Worm (Caenorhabditis elegans): ENCODE data around the gene pgap-3.
A peak's percentile ranks its signal among the peaks of the same experiment; 100 is the strongest.
"Not testable (repeated sequence)": the region's sequence is repeated elsewhere in the genome, so short reads cannot be mapped to it uniquely, and the experiment has no call there.

Gene pgap-3

ce11 chrV:6051159-6051558, 3.4 kb upstream of the pgap-3 start, which contains the start of gene jamp-1:
Gene jamp-1 (minus strand): TSS chrV:6051259.
- TF ChIP-seq ztf-4 (tag; optimal IDR thresholded peaks at IDR 0.05) (no peak), egl-27 (tag; optimal IDR thresholded peaks at IDR 0.05) (no peak)

- TF ChIP-seq mdl-1 (tag; optimal IDR thresholded peaks at IDR 0.05) (no peak), pha-4 (tag; optimal IDR thresholded peaks at IDR 0.05) (peak; percentile 26), fkh-10 (GFP tag; optimal IDR thresholded peaks at IDR 0.05) (no peak)
These were observed 2.7 kb downstream of the pgap-3 start, which contains the start of gene R01B10.3 for ce11 chrV:6044853-6045594. Gene R01B10.3 (minus strand): TSS chrV:6045129.

- TF ChIP-seq elt-2 (tag; optimal IDR thresholded peaks at IDR 0.05) (peak; percentile 38), egl-5 (tag; optimal IDR thresholded peaks at IDR 0.05) (no peak)
These were observed 3.3 kb downstream of the pgap-3 start for ce11 chrV:6044448-6044847.

ce11 chrV:6043275-6044271, 4.1 kb downstream of the pgap-3 start, which contains the start of gene cpi-2:
Gene cpi-2 (plus strand): TSS chrV:6044062.
- TF ChIP-seq nfya-1 (tag; optimal IDR thresholded peaks at IDR 0.05; ENCODE audit: insufficient read depth) (peak; percentile 58), sea-2 (GFP tag; optimal IDR thresholded peaks at IDR 0.05) (no peak), pha-4 (tag; optimal IDR thresholded peaks at IDR 0.05) (peak; percentile 93), ceh-28 (tag; optimal IDR thresholded peaks at IDR 0.05) (peak; percentile 88), hmg-11 (tag; optimal IDR thresholded peaks at IDR 0.05) (peak; percentile 51), elt-2 (tag; optimal IDR thresholded peaks at IDR 0.05) (peak; percentile 70), nhr-25 (tag; optimal IDR thresholded peaks at IDR 0.05) (peak; percentile 7), ama-1 (optimal IDR thresholded peaks at IDR 0.05) (peak; percentile 81), snpc-4 (tag; optimal IDR thresholded peaks at IDR 0.05) (peak; percentile 3), ceh-82 (tag; optimal IDR thresholded peaks at IDR 0.05) (no peak), zag-1 (tag; optimal IDR thresholded peaks at IDR 0.05) (no peak), jun-1 (tag; optimal IDR thresholded peaks at IDR 0.05) (no peak), nhr-76 (tag; optimal IDR thresholded peaks at IDR 0.05) (no peak), mdl-1 (tag; optimal IDR thresholded peaks at IDR 0.05) (no peak)

ce11 chrV:6041375-6041774, 6.3 kb downstream of the pgap-3 start, which contains the start of gene R01B10.2:
Gene R01B10.2 (minus strand): TSS chrV:6041475.
- TF ChIP-seq hmg-11 (tag; optimal IDR thresholded peaks at IDR 0.05) (no peak), nhr-11 (tag; optimal IDR thresholded peaks at IDR 0.05) (no peak), mdl-1 (tag; optimal IDR thresholded peaks at IDR 0.05) (no peak), ceh-9 (tag; optimal IDR thresholded peaks at IDR 0.05) (no peak), ZK546.5 (tag; optimal IDR thresholded peaks at IDR 0.05) (no peak), skn-1 (tag; optimal IDR thresholded peaks at IDR 0.05) (no peak), elt-1 (tag; optimal IDR thresholded peaks at IDR 0.05) (no peak), ama-1 (optimal IDR thresholded peaks at IDR 0.05) (no peak)

- not testable (repeated sequence) for TF ChIP-seq aly-2, nhr-237, ceh-16 (tag; optimal IDR thresholded peaks at IDR 0.05)
These were observed 9.1 kb downstream of the pgap-3 start, which contains the start of gene F29G9.1 for ce11 chrV:6038405-6039151. Gene F29G9.1 (plus strand): TSS chrV:6039101.

Measured in whole organism, L3 larva.